Worm (Caenorhabditis elegans) whole organism, early embryonic: ENCODE results near the gene T26H5.14.

ENCODE experiments used
- B0310.2 ChIP-seq: sonication (generic microtip); optimal IDR thresholded peaks from 2 replicates; lab custom pipeline; 2016; ENCODE audit warnings: mild to moderate bottlenecking, missing genetic modification characterization, missing compliant biosample characterization
- F13C5.2 ChIP-seq: sonication (generic microtip); optimal IDR thresholded peaks from 2 replicates; lab custom pipeline; 2017; ENCODE audit warnings: mild to moderate bottlenecking, missing genetic modification characterization, inconsistent platforms, missing compliant biosample characterization
- scrt-1 ChIP-seq: fragments of 200-800 bp; sonication (Bioruptor generic); IDR thresholded peaks from 2 replicates; pipeline ENCODE4 v1.3.6; 2022; ENCODE audit warnings: missing genetic modification characterization, missing compliant biosample characterization
- tbx-11 ChIP-seq: fragments of 200-800 bp; sonication (Bioruptor generic); IDR thresholded peaks from 2 replicates; pipeline ENCODE4 v1.3.6; 2022; ENCODE audit warnings: missing genetic modification characterization, missing compliant biosample characterization

DNA sequence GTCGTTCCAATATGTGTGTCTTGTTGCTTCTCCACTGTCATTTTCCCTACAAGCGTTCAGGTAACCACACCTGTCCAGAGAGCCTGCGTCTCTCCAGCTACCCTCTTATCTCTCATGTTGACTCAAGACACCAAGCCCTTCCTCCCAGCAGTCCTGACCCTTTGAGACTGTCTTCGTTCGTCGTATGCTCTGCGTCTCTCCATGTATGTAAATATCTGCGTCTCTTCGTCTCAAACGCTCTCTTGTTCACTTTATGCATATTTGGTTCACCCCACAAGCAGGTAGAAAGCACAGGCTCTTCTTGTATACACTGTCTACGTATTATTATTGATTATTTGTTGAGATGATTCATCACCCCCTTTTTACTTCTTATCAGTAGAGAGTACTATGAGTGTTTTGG is 48.8 kb downstream of the T26H5.14 start:
- TF ChIP-seq F13C5.2 (no peak), B0310.2 (tag; lab: Kevin White, UChicago) (no peak), tbx-11 (GFP tag; lab: Robert Waterston, UW) (no peak), scrt-1 (GFP tag; lab: Robert Waterston, UW) (no peak)
